Worm (Caenorhabditis elegans): ENCODE measurements around the gene cutl-3.

DNA sequence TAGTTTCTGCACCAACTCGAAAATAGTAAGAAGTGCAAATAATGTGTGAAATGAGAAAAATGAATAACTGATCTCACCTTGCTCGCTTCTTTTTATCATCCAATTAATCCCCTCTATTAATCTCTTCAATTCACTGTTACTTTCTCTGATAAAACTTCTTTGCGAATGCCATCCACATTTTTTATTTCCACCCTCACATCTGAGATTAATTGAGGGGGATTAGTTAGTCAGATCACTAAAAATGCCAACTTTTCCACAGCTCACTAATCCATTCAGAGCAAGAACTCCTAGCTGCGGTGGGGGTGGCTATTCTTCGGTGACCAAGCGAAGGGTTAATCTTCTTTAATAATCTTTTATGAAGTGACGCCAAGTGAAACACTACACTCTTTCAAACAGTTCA, 35.8 kb upstream of the cutl-3 start, which contains the start of gene dsc-1:
- no peak for TF ChIP-seq ztf-11 (tag; optimal IDR thresholded peaks at IDR 0.05)
- TF ChIP-seq elt-3 (tag; optimal IDR thresholded peaks at IDR 0.05) = no peak
- TF ChIP-seq unc-62 (GFP tag; optimal IDR thresholded peaks at IDR 0.05) = no peak
- TF ChIP-seq ceh-82 (tag; optimal IDR thresholded peaks at IDR 0.05) = no peak
- no peak for TF ChIP-seq fkh-2 (tag; optimal IDR thresholded peaks at IDR 0.05)
- no peak for TF ChIP-seq lin-15B (tag; optimal IDR thresholded peaks at IDR 0.05)
- TF ChIP-seq pqm-1 (tag; optimal IDR thresholded peaks at IDR 0.05) = no peak
- TF ChIP-seq lin-39 (tag; optimal IDR thresholded peaks at IDR 0.05) = no peak
- TF ChIP-seq fkh-10 (GFP tag; optimal IDR thresholded peaks at IDR 0.05) = no peak
- no peak for TF ChIP-seq snpc-4 (tag; optimal IDR thresholded peaks at IDR 0.05)
- TF ChIP-seq fos-1 (tag; optimal IDR thresholded peaks at IDR 0.05) = no peak

Measured in whole organism, L3 larva.